Worm (Caenorhabditis elegans) whole organism, dauer: Measurements from ENCODE around the gene F55C12.4.
"Not testable (repeated sequence)": the region's sequence is repeated elsewhere in the genome, so short reads cannot be mapped to it uniquely, and the experiment has no call there.

ENCODE experiments used
- unc-62 ChIP-seq: sonication (generic microtip); optimal IDR thresholded peaks from 2 replicates; lab custom pipeline; 2017; ENCODE audit warnings: missing biosample characterization, missing genetic modification reagents, missing genetic modification characterization

F55C12.4 gene

ce11 chrII:5858322-5858721, at the start of gene F55C12.4:
F55C12.4 (minus strand) TSS chrII:5858422.
- no peak for TF ChIP-seq unc-62 (GFP tag; lab: Kevin White, UChicago)

- no peak for TF ChIP-seq unc-62 (GFP tag; lab: Kevin White, UChicago)
Measured at ce11 chrII:5907482-5907881, 49.3 kb upstream of the F55C12.4 start, which contains the start of gene vps-35. vps-35 (plus strand) TSS chrII:5907816.

ce11 chrII:5906274-5906673, 48.1 kb upstream of the F55C12.4 start, which contains the start of gene F59G1.8:
F59G1.8 (plus strand) TSS chrII:5906566.
- no peak for TF ChIP-seq unc-62 (GFP tag; lab: Kevin White, UChicago)

ce11 chrII:5904252-5904651, 46.0 kb upstream of the F55C12.4 start, which contains the start of gene tsp-18:
tsp-18 (plus strand) TSS chrII:5904552.
- no peak for TF ChIP-seq unc-62 (GFP tag; lab: Kevin White, UChicago)

- TF ChIP-seq unc-62 (GFP tag; lab: Kevin White, UChicago), result no peak
Measured at ce11 chrII:5902139-5902538, 43.9 kb upstream of the F55C12.4 start.

- TF ChIP-seq unc-62 (GFP tag; lab: Kevin White, UChicago), result no peak
Measured at ce11 chrII:5901407-5902026, 43.3 kb upstream of the F55C12.4 start.

- TF ChIP-seq unc-62 (GFP tag; lab: Kevin White, UChicago), result no peak
Measured at ce11 chrII:5899865-5900486, 41.8 kb upstream of the F55C12.4 start.

- TF ChIP-seq unc-62 (GFP tag; lab: Kevin White, UChicago), result no peak
Measured at ce11 chrII:5899080-5899479, 40.9 kb upstream of the F55C12.4 start.

- TF ChIP-seq unc-62 (GFP tag; lab: Kevin White, UChicago), result no peak
Measured at ce11 chrII:5896512-5896911, 38.3 kb upstream of the F55C12.4 start.

- no peak for TF ChIP-seq unc-62 (GFP tag; lab: Kevin White, UChicago)
Measured at ce11 chrII:5895870-5896269, 37.6 kb upstream of the F55C12.4 start, which contains the start of gene F59G1.4. F59G1.4 (plus strand) TSS chrII:5896170.

- TF ChIP-seq unc-62 (GFP tag; lab: Kevin White, UChicago), result no peak
Measured at ce11 chrII:5892813-5893212, 34.6 kb upstream of the F55C12.4 start.

- TF ChIP-seq unc-62 (GFP tag; lab: Kevin White, UChicago), result no peak
Measured at ce11 chrII:5889417-5890139, 31.4 kb upstream of the F55C12.4 start.

- no peak for TF ChIP-seq unc-62 (GFP tag; lab: Kevin White, UChicago)
Measured at ce11 chrII:5885966-5886621, 27.9 kb upstream of the F55C12.4 start.

ce11 chrII:5884252-5884651, 26.0 kb upstream of the F55C12.4 start, which contains the start of gene rfip-1:
rfip-1 (plus strand) TSS chrII:5884552.
- no peak for TF ChIP-seq unc-62 (GFP tag; lab: Kevin White, UChicago)

- no peak for TF ChIP-seq unc-62 (GFP tag; lab: Kevin White, UChicago)
Measured at ce11 chrII:5880677-5881076, 22.5 kb upstream of the F55C12.4 start.

ce11 chrII:5876511-5876910, 18.3 kb upstream of the F55C12.4 start, which contains the start of gene F55C12.2:
F55C12.2 (plus strand) TSS chrII:5876811.
- not testable (repeated sequence) for TF ChIP-seq unc-62 (GFP tag; lab: Kevin White, UChicago)
